Fruit fly (Drosophila melanogaster) S2 (cell line): ENCODE measurements around the gene Nup154.

ENCODE experiments used
- CG8478 ChIP-seq: fragments of >200 bp; optimal IDR thresholded peaks from 2 replicates; lab custom pipeline; 2018
- CTCF ChIP-seq, 2 experiments: fragments of >200 bp; optimal IDR thresholded peaks; 2 replicates each; lab custom pipeline; 2018

DNA sequence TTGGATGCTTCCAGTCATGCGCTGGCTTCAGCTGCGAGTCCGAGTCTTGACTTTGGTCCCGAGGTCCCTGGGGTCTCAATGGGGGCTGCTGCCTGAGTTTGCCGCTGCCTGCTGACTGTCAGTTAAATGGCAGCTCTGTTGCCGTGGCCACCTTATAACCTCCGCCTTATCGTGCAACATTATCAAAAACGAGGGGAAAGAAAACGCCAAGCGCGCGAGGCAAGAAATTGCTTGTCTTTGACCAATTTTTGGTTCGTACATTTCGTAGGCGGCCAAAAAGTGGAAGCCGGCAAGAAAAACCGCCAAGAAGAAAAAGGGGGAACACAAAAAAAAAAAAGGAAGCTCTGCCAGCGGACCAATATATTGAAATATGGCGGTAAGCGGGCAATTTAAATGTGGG is 19.3 kb downstream of the Nup154 start:
- TF ChIP-seq CTCF (optimal IDR thresholded peaks at IDR 0.05; lab: Kevin White, UChicago) (no peak), CG8478 (lab: Kevin White, UChicago) (no peak)
